Fruit fly (Drosophila melanogaster): ENCODE measurements around the gene Adi1.

Adi1 gene

DNA sequence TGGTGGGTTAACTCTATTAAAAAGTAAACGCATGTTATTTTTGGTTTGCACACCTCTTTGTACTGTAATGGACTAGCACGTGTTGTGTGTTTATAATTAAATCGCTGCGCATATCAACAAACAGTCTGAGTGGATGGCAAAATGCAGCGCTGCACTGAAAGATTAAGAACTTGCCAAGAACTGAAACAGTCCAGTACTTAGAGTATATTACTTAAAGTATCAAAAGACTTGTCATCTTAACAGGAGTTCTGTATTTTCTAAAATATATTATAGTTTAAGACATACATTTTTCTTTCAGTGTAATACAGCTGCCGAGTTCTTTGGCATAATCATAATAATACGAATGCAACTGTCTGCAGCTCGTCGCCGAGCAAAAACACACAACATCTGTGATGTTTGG, 14.7 kb upstream of the Adi1 start (continued):
- peak; percentile 67 for TF ChIP-seq eg (GFP tag; IDR thresholded peaks at IDR 0.05)
- peak; percentile 2 for TF ChIP-seq lz (GFP tag; optimal IDR thresholded peaks at IDR 0.05)
- peak; percentile 42 for TF ChIP-seq Sox14 (GFP tag; optimal IDR thresholded peaks at IDR 0.05)
- peak; percentile 69 for TF ChIP-seq CG15336 (GFP tag; IDR thresholded peaks at IDR 0.05)
- no peak for TF ChIP-seq dac (GFP tag; optimal IDR thresholded peaks at IDR 0.05)
- TF ChIP-seq spab (GFP tag; optimal IDR thresholded peaks at IDR 0.05) = no peak
- TF ChIP-seq CG31627 (GFP tag; optimal IDR thresholded peaks at IDR 0.05) = peak; percentile 6
- TF ChIP-seq Met (GFP tag; optimal IDR thresholded peaks at IDR 0.05) = peak; percentile 9
- peak; percentile 27 for TF ChIP-seq CG3032 (tag; optimal IDR thresholded peaks at IDR 0.05)
- TF ChIP-seq pdm3 (GFP tag; optimal IDR thresholded peaks at IDR 0.05) = peak; percentile 35
- TF ChIP-seq topi (GFP tag; optimal IDR thresholded peaks at IDR 0.05) = peak; percentile 32
- peak; percentile 39 to 50 for TF ChIP-seq salr (GFP tag; optimal IDR thresholded peaks at IDR 0.05)
- peak; percentile 41 for TF ChIP-seq Eip75B (GFP tag; optimal IDR thresholded peaks at IDR 0.05)
- TF ChIP-seq CG6276 (GFP tag; optimal IDR thresholded peaks at IDR 0.05) = peak; percentile 12
- peak; percentile 45 for TF ChIP-seq achi (GFP tag; optimal IDR thresholded peaks at IDR 0.05)
- TF ChIP-seq CG3919 (GFP tag; optimal IDR thresholded peaks at IDR 0.05) = no peak
- peak; percentile 53 for TF ChIP-seq OdsH (GFP tag; optimal IDR thresholded peaks at IDR 0.05)
- no peak for TF ChIP-seq vri (GFP tag; optimal IDR thresholded peaks at IDR 0.05)
- TF ChIP-seq Blimp-1 (GFP tag; optimal IDR thresholded peaks at IDR 0.05) = no peak
- TF ChIP-seq Eip78C (GFP tag) = peak; percentile 82
- TF ChIP-seq Smox (GFP tag; optimal IDR thresholded peaks at IDR 0.05) = no peak
- TF ChIP-seq CG11902 (GFP tag; optimal IDR thresholded peaks at IDR 0.05) = no peak
- peak; percentile 38 for TF ChIP-seq fd59A (GFP tag; optimal IDR thresholded peaks at IDR 0.05)
- no peak for TF ChIP-seq Lpt (GFP tag; optimal IDR thresholded peaks at IDR 0.05)
- TF ChIP-seq cyc (GFP tag; optimal IDR thresholded peaks at IDR 0.05) = no peak
- TF ChIP-seq CG1621 (tag; optimal IDR thresholded peaks at IDR 0.05) = peak; percentile 0
- TF ChIP-seq CG11294 (GFP tag; IDR thresholded peaks at IDR 0.05) = 0 out of 2 replicates have a peak, but pooled peaks have one; percentile 15
- TF ChIP-seq CG6854 (GFP tag; optimal IDR thresholded peaks at IDR 0.05) = no peak
- no peak for TF ChIP-seq fd85E (GFP tag; optimal IDR thresholded peaks at IDR 0.05)
- no peak for TF ChIP-seq CG8319 (GFP tag; optimal IDR thresholded peaks at IDR 0.05)
- TF ChIP-seq Hr4 (GFP tag; optimal IDR thresholded peaks at IDR 0.05) = peak; percentile 47
- TF ChIP-seq CG9139 (GFP tag; optimal IDR thresholded peaks at IDR 0.05) = no peak

DNA sequence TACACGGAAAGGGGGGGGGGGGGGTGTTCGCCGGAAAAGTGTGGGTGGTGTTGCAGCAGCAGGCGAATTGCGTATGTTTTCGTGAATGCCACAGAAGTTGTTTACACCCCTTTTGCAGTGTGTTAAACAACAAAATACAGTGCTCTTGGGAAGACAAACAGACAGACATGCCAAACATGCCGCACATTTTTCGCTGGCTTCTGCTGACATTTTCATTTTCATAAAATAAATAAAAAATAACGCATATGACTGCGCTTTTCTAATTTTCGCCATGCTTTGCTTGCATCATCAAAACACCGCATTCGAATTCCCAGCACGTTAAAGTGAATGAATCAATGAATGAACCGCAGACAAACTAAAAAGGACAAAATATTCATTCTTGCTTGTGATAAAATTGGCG, 11.9 kb upstream of the Adi1 start:
- TF ChIP-seq CG8319 (GFP tag; optimal IDR thresholded peaks at IDR 0.05) (no peak), svp (GFP tag) (no peak), dac (GFP tag; optimal IDR thresholded peaks at IDR 0.05) (no peak), Ets96B (tag; optimal IDR thresholded peaks at IDR 0.05) (no peak), topi (GFP tag; optimal IDR thresholded peaks at IDR 0.05) (no peak), cyc (GFP tag; optimal IDR thresholded peaks at IDR 0.05) (no peak), CG31627 (GFP tag; optimal IDR thresholded peaks at IDR 0.05) (no peak), OdsH (GFP tag; optimal IDR thresholded peaks at IDR 0.05) (no peak), Hr38 (GFP tag; optimal IDR thresholded peaks at IDR 0.05) (no peak)

DNA sequence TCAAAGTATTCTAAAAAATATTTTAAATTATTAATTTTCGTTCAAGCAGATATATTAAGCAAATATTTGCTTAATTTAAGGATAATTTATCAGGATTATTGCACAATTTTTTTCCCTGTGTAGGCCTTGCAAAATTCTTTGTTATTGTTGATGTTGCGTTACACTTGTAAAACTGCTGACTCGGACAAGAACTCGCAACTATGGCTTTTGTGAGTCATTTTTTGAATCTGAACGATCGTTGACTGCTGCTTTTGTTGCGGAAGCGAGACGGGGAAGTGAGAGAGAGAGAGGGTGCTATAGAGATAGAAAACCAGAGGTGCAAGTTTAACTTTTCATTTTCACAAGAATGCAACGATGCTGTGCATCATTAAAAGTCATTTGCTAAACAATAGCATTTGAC, 10.7 kb upstream of the Adi1 start:
- no peak for TF ChIP-seq achi (GFP tag; optimal IDR thresholded peaks at IDR 0.05)
- no peak for TF ChIP-seq CG15336 (GFP tag; IDR thresholded peaks at IDR 0.05)
- TF ChIP-seq CG6163 (GFP tag; IDR thresholded peaks at IDR 0.05) = peak; percentile 27; the same call in 2 of the 3 replicates
- no peak for TF ChIP-seq CG1621 (tag; optimal IDR thresholded peaks at IDR 0.05)
- TF ChIP-seq Met (GFP tag; optimal IDR thresholded peaks at IDR 0.05) = no peak
- TF ChIP-seq svp (GFP tag) = no peak
- no peak for TF ChIP-seq CG6854 (GFP tag; optimal IDR thresholded peaks at IDR 0.05)
- TF ChIP-seq CG6276 (GFP tag; optimal IDR thresholded peaks at IDR 0.05) = no peak
- TF ChIP-seq CG10669 (GFP tag; optimal IDR thresholded peaks at IDR 0.05) = peak; percentile 2
- no peak for TF ChIP-seq CG3032 (tag; optimal IDR thresholded peaks at IDR 0.05)
- no peak for TF ChIP-seq CG11294 (GFP tag; IDR thresholded peaks at IDR 0.05)
- TF ChIP-seq eg (GFP tag; IDR thresholded peaks at IDR 0.05) = 0 out of 3 replicates have a peak, but pooled peaks have one; percentile 6
- no peak for TF ChIP-seq ss (GFP tag; optimal IDR thresholded peaks at IDR 0.05)
- TF ChIP-seq OdsH (GFP tag; optimal IDR thresholded peaks at IDR 0.05) = no peak
- TF ChIP-seq vri (GFP tag; optimal IDR thresholded peaks at IDR 0.05) = no peak
- peak; percentile 64 for TF ChIP-seq Sox14 (GFP tag; optimal IDR thresholded peaks at IDR 0.05)
- no peak for TF ChIP-seq dac (GFP tag; optimal IDR thresholded peaks at IDR 0.05)
